Fruit fly (Drosophila melanogaster) whole organism, prepupa: ENCODE data around the gene Best4.

Source experiments
- Blimp-1 ChIP-seq: fragments of 200-800 bp; sonication (Bioruptor generic); optimal IDR thresholded peaks from 3 replicates; lab custom pipeline; 2017; ENCODE audit warnings: missing biosample characterization, missing genetic modification characterization, mild to moderate bottlenecking, moderate library complexity, missing genetic modification reagents
- CG10631 ChIP-seq: fragments of 200-800 bp; sonication (Bioruptor generic); optimal IDR thresholded peaks from 2 replicates; lab custom pipeline; 2016; ENCODE audit warnings: missing biosample characterization, missing genetic modification characterization
- CG10669 ChIP-seq: fragments of 200-800 bp; sonication (Bioruptor generic); optimal IDR thresholded peaks from 3 replicates; lab custom pipeline; 2018; ENCODE audit warnings: missing biosample characterization, mild to moderate bottlenecking, missing genetic modification characterization, moderate library complexity
- CG11294 ChIP-seq: fragments of 200-800 bp; sonication (Bioruptor generic); IDR thresholded peaks from 2 replicates; pipeline ENCODE4 v1.3.6; 2022; ENCODE audit warnings: missing biosample characterization, missing genetic modification characterization
- CG11762 ChIP-seq: fragments of 200-800 bp; sonication (Bioruptor generic); optimal IDR thresholded peaks from 3 replicates; lab custom pipeline; 2016; ENCODE audit warnings: missing biosample characterization, missing genetic modification characterization; ENCODE audit not compliant: insufficient read depth
- CG11902 ChIP-seq: fragments of 200-800 bp; sonication (Bioruptor generic); optimal IDR thresholded peaks from 3 replicates; lab custom pipeline; 2016; ENCODE audit warnings: missing biosample characterization, missing genetic modification characterization
- CG16779 ChIP-seq: fragments of 200-800 bp; sonication (Bioruptor generic); optimal IDR thresholded peaks from 3 replicates; lab custom pipeline; 2017; ENCODE audit warnings: missing biosample characterization, mild to moderate bottlenecking, missing genetic modification characterization
- CG31627 ChIP-seq: fragments of 200-800 bp; sonication (Bioruptor generic); optimal IDR thresholded peaks from 3 replicates; lab custom pipeline; 2016; ENCODE audit warnings: missing biosample characterization, missing genetic modification characterization
- CG32006 ChIP-seq: fragments of 200-800 bp; sonication (Bioruptor generic); optimal IDR thresholded peaks from 3 replicates; lab custom pipeline; 2017; ENCODE audit warnings: missing biosample characterization, mild to moderate bottlenecking, missing genetic modification characterization
- CG34406 ChIP-seq: fragments of 200-800 bp; sonication (Bioruptor generic); optimal IDR thresholded peaks from 3 replicates; lab custom pipeline; 2016; ENCODE audit warnings: missing biosample characterization, missing genetic modification characterization
- CG3919 ChIP-seq: fragments of 200-800 bp; sonication (Bioruptor generic); optimal IDR thresholded peaks from 3 replicates; lab custom pipeline; 2016; ENCODE audit warnings: missing biosample characterization, missing genetic modification characterization
- CG4318 ChIP-seq: fragments of 200-800 bp; sonication (Bioruptor generic); optimal IDR thresholded peaks from 3 replicates; lab custom pipeline; 2017; ENCODE audit warnings: missing biosample characterization, mild to moderate bottlenecking, missing genetic modification characterization
- CG6163 ChIP-seq: fragments of 200-800 bp; sonication (Bioruptor generic); IDR thresholded peaks from 3 replicates; pipeline ENCODE4 v1.3.6; 2022; ENCODE audit warnings: missing biosample characterization, missing genetic modification characterization
- CG6792 ChIP-seq: fragments of 200-800 bp; sonication (Bioruptor generic); optimal IDR thresholded peaks from 3 replicates; lab custom pipeline; 2016; ENCODE audit warnings: missing biosample characterization, missing genetic modification characterization
- CG6808 ChIP-seq: fragments of 200-800 bp; sonication (Bioruptor generic); optimal IDR thresholded peaks from 3 replicates; lab custom pipeline; 2017; ENCODE audit warnings: missing biosample characterization, missing genetic modification characterization, mild to moderate bottlenecking, moderate library complexity, missing genetic modification reagents
- CG6854 ChIP-seq: fragments of 200-800 bp; sonication (Bioruptor generic); optimal IDR thresholded peaks from 2 replicates; lab custom pipeline; 2017; ENCODE audit warnings: missing biosample characterization, mild to moderate bottlenecking, missing genetic modification characterization
- CG7368 ChIP-seq: fragments of 200-800 bp; sonication (Bioruptor generic); optimal IDR thresholded peaks from 3 replicates; lab custom pipeline; 2016; ENCODE audit warnings: missing biosample characterization, missing genetic modification characterization
- CG8319 ChIP-seq: fragments of 200-800 bp; sonication (Bioruptor generic); optimal IDR thresholded peaks from 3 replicates; lab custom pipeline; 2016; ENCODE audit warnings: missing biosample characterization, missing genetic modification characterization
- CG9139 ChIP-seq: fragments of 200-800 bp; sonication (Bioruptor generic); optimal IDR thresholded peaks from 3 replicates; lab custom pipeline; 2017; ENCODE audit warnings: missing biosample characterization, mild to moderate bottlenecking, missing genetic modification characterization
- Eip78C ChIP-seq: fragments of 200-800 bp; sonication (Bioruptor generic); peaks from one replicate; lab custom pipeline; 2016; ENCODE audit warnings: missing biosample characterization, missing genetic modification characterization
- Ets21C ChIP-seq: fragments of 200-800 bp; sonication (Bioruptor generic); optimal IDR thresholded peaks from 3 replicates; lab custom pipeline; 2016; ENCODE audit warnings: missing biosample characterization, missing genetic modification characterization
- Ets96B ChIP-seq: fragments of 200-800 bp; optimal IDR thresholded peaks from 2 replicates; lab custom pipeline; 2019; ENCODE audit warnings: missing biosample characterization, mild to moderate bottlenecking, missing genetic modification characterization, moderate library complexity
- Gug ChIP-seq: fragments of 200-800 bp; sonication (Bioruptor generic); IDR thresholded peaks from 2 replicates; pipeline ENCODE4 v1.3.6; 2022; ENCODE audit warnings: missing biosample characterization, missing genetic modification characterization
- Hr39 ChIP-seq: fragments of 200-800 bp; sonication (Bioruptor generic); optimal IDR thresholded peaks from 2 replicates; lab custom pipeline; 2016; ENCODE audit warnings: missing biosample characterization, missing genetic modification characterization
- Hr4 ChIP-seq: fragments of 200-800 bp; sonication (Bioruptor generic); optimal IDR thresholded peaks from 3 replicates; lab custom pipeline; 2016; ENCODE audit warnings: missing biosample characterization, missing genetic modification characterization
- Met ChIP-seq: fragments of 200-800 bp; sonication (Bioruptor generic); optimal IDR thresholded peaks from 3 replicates; lab custom pipeline; 2016; ENCODE audit warnings: missing biosample characterization, missing genetic modification characterization
- OdsH ChIP-seq: fragments of 200-800 bp; sonication (Bioruptor generic); optimal IDR thresholded peaks from 3 replicates; lab custom pipeline; 2016; ENCODE audit warnings: missing biosample characterization, missing genetic modification characterization
- Sox102F ChIP-seq: fragments of 200-800 bp; sonication (Bioruptor generic); optimal IDR thresholded peaks from 2 replicates; lab custom pipeline; 2016; ENCODE audit warnings: missing biosample characterization, mild to moderate bottlenecking, missing genetic modification characterization
- Sox15 ChIP-seq: fragments of 200-800 bp; sonication (Bioruptor generic); optimal IDR thresholded peaks from 3 replicates; lab custom pipeline; 2016; ENCODE audit warnings: missing biosample characterization, missing genetic modification characterization
- achi ChIP-seq: fragments of 200-800 bp; sonication (Bioruptor generic); optimal IDR thresholded peaks from 3 replicates; lab custom pipeline; 2016; ENCODE audit warnings: missing biosample characterization, missing genetic modification characterization
- dac ChIP-seq: fragments of 200-800 bp; sonication (Bioruptor generic); optimal IDR thresholded peaks from 2 replicates; lab custom pipeline; 2017; ENCODE audit warnings: missing biosample characterization, mild to moderate bottlenecking, missing genetic modification characterization
- esn ChIP-seq: fragments of 200-800 bp; sonication (Bioruptor generic); optimal IDR thresholded peaks from 2 replicates; lab custom pipeline; 2016; ENCODE audit warnings: missing biosample characterization, mild to moderate bottlenecking, missing genetic modification characterization, moderate library complexity
- fd59A ChIP-seq: fragments of 200-800 bp; sonication (Bioruptor generic); optimal IDR thresholded peaks from 2 replicates; lab custom pipeline; 2017; ENCODE audit warnings: missing biosample characterization, mild to moderate bottlenecking, missing genetic modification characterization, missing genetic modification reagents
- lz ChIP-seq: fragments of 200-800 bp; sonication (Bioruptor generic); optimal IDR thresholded peaks from 3 replicates; lab custom pipeline; 2016; ENCODE audit warnings: missing biosample characterization, missing genetic modification characterization
- ss ChIP-seq, 2 experiments: fragments of 200-800 bp; sonication (Bioruptor generic); optimal IDR thresholded peaks; 2 replicates in 1 of 2; 3 replicates in 1 of 2; lab custom pipeline; 2017 to 2018; ENCODE audit warnings: mild to moderate bottlenecking in 2 of 2, missing biosample characterization in 2 of 2, missing genetic modification characterization in 2 of 2, moderate library complexity in 1 of 2
- svp ChIP-seq: fragments of 200-800 bp; sonication (Bioruptor generic); peaks from one replicate; lab custom pipeline; 2016; ENCODE audit warnings: missing biosample characterization, missing genetic modification characterization
- vri ChIP-seq: fragments of 200-800 bp; sonication (Bioruptor generic); optimal IDR thresholded peaks from 3 replicates; lab custom pipeline; 2016; ENCODE audit warnings: missing biosample characterization, mild to moderate bottlenecking, missing genetic modification characterization

The Best4 gene

dm6 chr3L:15266628-15267027 lies 32.1 kb upstream of the Best4 start (continued):
- peak; percentile 14; the same call in 1 of the 2 replicates for TF ChIP-seq Gug
- TF ChIP-seq CG16779 (tag; lab: Kevin White, UChicago) = no peak
- peak; percentile 40 for TF ChIP-seq dac
- TF ChIP-seq OdsH (GFP tag; lab: Kevin White, UChicago) = peak; percentile 83
- peak; percentile 69 for TF ChIP-seq CG6163 (GFP tag; lab: Robert Waterston, UW)
- peak; percentile 19 for TF ChIP-seq Blimp-1 (GFP tag; lab: Kevin White, UChicago)
- peak; percentile 74 for TF ChIP-seq CG10631 (GFP tag; lab: Kevin White, UChicago)
- peak; percentile 88 for TF ChIP-seq CG32006 (GFP tag; lab: Kevin White, UChicago)
- peak; percentile 71 for TF ChIP-seq fd59A (GFP tag; lab: Kevin White, UChicago)
- peak; percentile 80 for TF ChIP-seq Ets96B (tag; lab: Kevin White, UChicago)
- TF ChIP-seq svp (GFP tag; lab: Kevin White, UChicago) = peak; percentile 90
- TF ChIP-seq achi (GFP tag; lab: Kevin White, UChicago) = peak; percentile 78
- peak; percentile 61 for TF ChIP-seq Hr39 (GFP tag; lab: Kevin White, UChicago)
- TF ChIP-seq CG3919 (GFP tag; lab: Kevin White, UChicago) = peak; percentile 82
- peak; percentile 58 for TF ChIP-seq CG6792 (GFP tag; lab: Kevin White, UChicago)
- peak; percentile 54 for TF ChIP-seq Sox102F
- peak; percentile 28 for TF ChIP-seq CG7368 (GFP tag; lab: Kevin White, UChicago)
- TF ChIP-seq Sox15 (GFP tag; lab: Kevin White, UChicago) = peak; percentile 31
- TF ChIP-seq CG6854 = no peak
- TF ChIP-seq CG4318 (GFP tag; lab: Kevin White, UChicago) = peak; percentile 79
- TF ChIP-seq CG11902 = peak; percentile 15
- peak; percentile 48 to 56 for TF ChIP-seq ss (GFP tag; optimal IDR thresholded peaks at IDR 0.05; lab: Kevin White, UChicago)
- peak; percentile 57 for TF ChIP-seq CG10669 (GFP tag; lab: Kevin White, UChicago)
- TF ChIP-seq CG34406 (GFP tag; lab: Kevin White, UChicago) = peak; percentile 74
- TF ChIP-seq CG31627 (GFP tag; lab: Kevin White, UChicago) = peak; percentile 64
- peak; percentile 76 for TF ChIP-seq CG6808
- TF ChIP-seq CG11294 = no peak
- peak; percentile 49 for TF ChIP-seq CG9139 (GFP tag; lab: Kevin White, UChicago)
- peak; percentile 93 for TF ChIP-seq Eip78C (GFP tag; lab: Kevin White, UChicago)
- peak; percentile 40 for TF ChIP-seq Ets21C (GFP tag; lab: Kevin White, UChicago)
- TF ChIP-seq vri (GFP tag; lab: Kevin White, UChicago) = peak; percentile 19
- peak; percentile 81 for TF ChIP-seq Hr4
- peak; percentile 5 for TF ChIP-seq CG8319
- peak; percentile 80 for TF ChIP-seq esn
- TF ChIP-seq CG11762 (GFP tag; lab: Kevin White, UChicago) = peak; percentile 45
- TF ChIP-seq, all 60 proteins: peak for 53

dm6 chr3L:15267710-15268609 lies 30.8 kb upstream of the Best4 start:
- peak; percentile 57 for TF ChIP-seq Eip78C (GFP tag; lab: Kevin White, UChicago)
- no peak for TF ChIP-seq fd59A (GFP tag; lab: Kevin White, UChicago)
- peak; percentile 6 for TF ChIP-seq Hr4
- TF ChIP-seq Met = peak; percentile 9
- no peak for TF ChIP-seq CG6792 (GFP tag; lab: Kevin White, UChicago)
- peak; percentile 3 for TF ChIP-seq esn
- TF ChIP-seq lz (GFP tag; lab: Kevin White, UChicago) = no peak
- no peak for TF ChIP-seq CG32006 (GFP tag; lab: Kevin White, UChicago)
- TF ChIP-seq, all 60 proteins: peak for 4
